Worm (Caenorhabditis elegans) whole organism, dauer: ENCODE results near the gene jun-1.

ENCODE experiments used
- unc-62 ChIP-seq: sonication (generic microtip); optimal IDR thresholded peaks from 2 replicates; lab custom pipeline; 2017; ENCODE audit warnings: missing biosample characterization, missing genetic modification reagents, missing genetic modification characterization

The jun-1 gene

ce11 chrII:9160197-9160806 is 47.3 kb downstream of the jun-1 start:
- no peak for TF ChIP-seq unc-62 (GFP tag; lab: Kevin White, UChicago)

- no peak for TF ChIP-seq unc-62 (GFP tag; lab: Kevin White, UChicago)
Observed at ce11 chrII:9161023-9161422, 48.1 kb downstream of the jun-1 start, which contains the start of gene rhy-1. rhy-1 (plus strand) TSS chrII:9161379.

- TF ChIP-seq unc-62 (GFP tag; lab: Kevin White, UChicago): no peak
Observed at ce11 chrII:9163348-9163747, 50.4 kb downstream of the jun-1 start.

ce11 chrII:9165762-9166460 is 53.0 kb downstream of the jun-1 start, which contains the start of gene W07A12.8:
W07A12.8 (minus strand) TSS chrII:9165812.
- no peak for TF ChIP-seq unc-62 (GFP tag; lab: Kevin White, UChicago)

ce11 chrII:9167730-9168129 is 54.8 kb downstream of the jun-1 start, which contains the start of gene T23G7.3:
T23G7.3 (minus strand) TSS chrII:9167830.
- TF ChIP-seq unc-62 (GFP tag; lab: Kevin White, UChicago): no peak

- TF ChIP-seq unc-62 (GFP tag; lab: Kevin White, UChicago): no peak
Observed at ce11 chrII:9169450-9169960, 56.5 kb downstream of the jun-1 start, which contains the start of gene dpl-1. dpl-1 (plus strand) TSS chrII:9169910.

ce11 chrII:9170048-9170447 is 57.1 kb downstream of the jun-1 start:
- TF ChIP-seq unc-62 (GFP tag; lab: Kevin White, UChicago): no peak

ce11 chrII:9170851-9171250 is 57.9 kb downstream of the jun-1 start:
- no peak for TF ChIP-seq unc-62 (GFP tag; lab: Kevin White, UChicago)

- TF ChIP-seq unc-62 (GFP tag; lab: Kevin White, UChicago): no peak
Observed at ce11 chrII:9171466-9172187, 58.7 kb downstream of the jun-1 start.

ce11 chrII:9172849-9173248 is 59.9 kb downstream of the jun-1 start, which contains the start of gene T23G7.2:
T23G7.2 (minus strand) TSS chrII:9172949.
- TF ChIP-seq unc-62 (GFP tag; lab: Kevin White, UChicago): no peak

- no peak for TF ChIP-seq unc-62 (GFP tag; lab: Kevin White, UChicago)
Observed at ce11 chrII:9173471-9173870, 60.5 kb downstream of the jun-1 start.

- TF ChIP-seq unc-62 (GFP tag; lab: Kevin White, UChicago): no peak
Observed at ce11 chrII:9176523-9176922, 63.6 kb downstream of the jun-1 start.

ce11 chrII:9177080-9177479 is 64.1 kb downstream of the jun-1 start, which contains the start of the genes sec-5 and pir-1:
sec-5 (minus strand) TSS chrII:9177152.
pir-1 (plus strand) TSS chrII:9177300.
- no peak for TF ChIP-seq unc-62 (GFP tag; lab: Kevin White, UChicago)

ce11 chrII:9178811-9179210 is 65.9 kb downstream of the jun-1 start:
- TF ChIP-seq unc-62 (GFP tag; lab: Kevin White, UChicago): no peak

ce11 chrII:9181155-9181554 is 68.2 kb downstream of the jun-1 start:
- no peak for TF ChIP-seq unc-62 (GFP tag; lab: Kevin White, UChicago)
